Worm (Caenorhabditis elegans) whole organism, L4/young adult: ENCODE results near the gene F53A2.11.

ENCODE experiments used
- W03F9.2 ChIP-seq: fragments of 150-350 bp; optimal IDR thresholded peaks from 2 replicates; lab custom pipeline; 2014; ENCODE audit warnings: missing biosample characterization, missing genetic modification characterization
- dao-5 ChIP-seq: sonication (generic microtip); optimal IDR thresholded peaks from 2 replicates; lab custom pipeline; 2016; ENCODE audit warnings: missing genotype, missing genetic modification characterization, moderate library complexity, missing compliant biosample characterization
- him-1 ChIP-seq: sonication (generic microtip); optimal IDR thresholded peaks from 2 replicates; lab custom pipeline; 2016; ENCODE audit warnings: missing genotype, missing genetic modification reagents, missing genetic modification characterization, missing compliant biosample characterization

F53A2.11 gene

DNA sequence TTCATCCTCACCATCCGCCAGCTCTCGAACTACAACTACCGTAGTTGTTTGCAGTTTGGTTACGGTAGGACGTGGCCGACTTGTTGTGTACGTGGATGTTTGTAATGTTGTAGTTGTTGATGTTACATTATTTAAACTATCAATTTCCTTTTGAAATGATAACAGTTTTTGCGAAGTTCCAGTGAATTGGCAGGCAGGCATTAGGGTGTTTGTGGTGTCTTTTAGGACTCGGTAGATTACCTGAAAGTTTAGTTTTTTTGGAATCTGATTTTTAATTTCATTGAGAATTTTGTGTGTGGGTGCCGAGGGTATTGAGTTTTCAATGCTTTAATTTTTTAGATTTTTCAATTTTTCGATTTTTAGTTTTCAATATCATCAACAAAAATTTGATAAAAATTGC is at the start of gene F53A2.11:
Gene F53A2.11 (minus strand): TSS at position 101 of the 400 bp plus-strand sequence.
- TF ChIP-seq him-1 (tag; lab: Kevin White, UChicago) (no peak), W03F9.2 (tag; lab: Kevin White, UChicago) (no peak)

DNA sequence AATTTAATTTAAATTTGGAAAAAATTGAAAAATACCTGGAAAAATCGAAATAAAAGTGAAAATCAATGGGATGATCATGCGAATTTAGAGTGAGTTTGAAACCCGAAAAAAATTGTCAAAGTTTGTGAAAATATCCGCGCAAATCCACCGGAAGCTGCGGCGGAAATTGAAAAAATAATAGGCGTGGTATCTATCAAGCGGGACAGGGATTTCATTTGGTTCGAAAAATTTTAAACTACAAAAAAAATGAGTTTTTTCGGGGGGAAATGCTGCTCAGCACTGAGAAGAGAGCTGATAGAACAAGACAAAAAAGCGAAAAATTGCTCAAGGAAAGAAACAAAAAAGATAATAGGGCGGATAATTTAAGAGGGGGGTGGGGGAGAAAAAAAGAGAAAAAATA is 48.5 kb upstream of the F53A2.11 start, which contains the start of gene T03F6.9:
Gene T03F6.9 (minus strand): TSS at position 101 of the 400 bp plus-strand sequence.
- no peak for TF ChIP-seq him-1 (tag; lab: Kevin White, UChicago)
- TF ChIP-seq dao-5 (tag; lab: Kevin White, UChicago): no peak
- TF ChIP-seq W03F9.2 (tag; lab: Kevin White, UChicago): no peak

DNA sequence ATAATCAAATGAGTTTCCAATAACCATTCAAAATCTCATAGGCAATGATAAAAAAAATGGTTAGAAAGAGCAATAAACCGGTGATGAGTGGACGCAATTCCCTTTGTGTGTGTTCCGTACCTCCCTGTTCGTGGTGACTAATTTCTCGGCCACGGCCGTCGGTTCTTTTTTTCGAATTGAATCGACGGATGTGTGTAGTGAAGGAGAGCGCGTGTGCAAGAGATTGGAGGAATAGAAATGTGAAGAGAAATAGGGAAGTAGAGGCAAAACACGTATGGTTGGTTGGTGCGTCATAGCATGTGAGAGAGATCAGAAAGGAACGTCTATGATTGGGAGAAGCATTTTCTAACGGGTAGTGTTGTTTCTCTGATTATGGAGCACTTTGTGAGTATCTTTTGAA is 37.4 kb upstream of the F53A2.11 start:
- TF ChIP-seq dao-5 (tag; lab: Kevin White, UChicago): no peak
- TF ChIP-seq him-1 (tag; lab: Kevin White, UChicago): no peak
- peak; percentile 28 for TF ChIP-seq W03F9.2 (tag; lab: Kevin White, UChicago)

DNA sequence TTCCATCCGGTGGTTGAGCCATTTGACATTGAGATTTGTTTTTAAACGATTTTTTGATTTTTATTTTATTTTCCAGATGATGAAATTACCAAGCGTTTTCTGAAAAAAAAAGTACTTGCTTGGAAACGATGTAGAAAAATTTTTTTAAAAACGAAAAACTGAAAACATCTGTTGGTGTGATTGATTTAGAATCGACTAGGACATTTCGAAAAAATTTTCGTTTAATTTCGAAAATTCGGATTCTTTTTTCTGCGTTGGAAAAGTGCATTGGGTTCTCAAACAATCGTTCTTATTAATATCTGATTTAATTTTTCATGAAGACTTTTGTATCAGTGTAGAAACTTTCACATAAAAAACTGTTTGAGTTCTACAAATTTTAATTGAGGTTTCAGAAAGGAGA is 36.8 kb upstream of the F53A2.11 start, which contains the start of gene F53A2.9:
Gene F53A2.9 (minus strand): TSS at position 101 of the 400 bp plus-strand sequence.
- TF ChIP-seq him-1 (tag; lab: Kevin White, UChicago) (no peak), W03F9.2 (tag; lab: Kevin White, UChicago) (no peak), dao-5 (tag; lab: Kevin White, UChicago) (no peak)

DNA sequence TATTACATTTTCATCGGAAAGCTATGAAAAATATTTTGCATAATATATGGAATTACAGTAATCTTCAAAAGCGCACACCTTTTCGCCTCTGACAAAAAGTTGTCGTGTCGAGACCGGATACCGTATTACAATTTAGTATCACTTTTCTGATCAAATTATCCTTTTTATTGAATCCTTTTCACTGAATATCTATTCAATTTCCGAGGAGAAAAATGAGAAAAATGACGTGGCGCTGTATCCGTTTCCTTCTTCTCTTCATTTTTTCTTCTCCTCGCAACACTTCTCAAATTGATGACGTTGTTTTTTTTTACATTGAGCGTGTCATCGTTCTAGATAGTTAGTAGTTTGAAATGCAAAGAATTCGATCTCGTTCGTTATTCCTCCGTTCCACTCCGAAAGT is 28.5 kb upstream of the F53A2.11 start:
- TF ChIP-seq W03F9.2 (tag; lab: Kevin White, UChicago): no peak
- TF ChIP-seq dao-5 (tag; lab: Kevin White, UChicago): no peak
- TF ChIP-seq him-1 (tag; lab: Kevin White, UChicago): no peak

DNA sequence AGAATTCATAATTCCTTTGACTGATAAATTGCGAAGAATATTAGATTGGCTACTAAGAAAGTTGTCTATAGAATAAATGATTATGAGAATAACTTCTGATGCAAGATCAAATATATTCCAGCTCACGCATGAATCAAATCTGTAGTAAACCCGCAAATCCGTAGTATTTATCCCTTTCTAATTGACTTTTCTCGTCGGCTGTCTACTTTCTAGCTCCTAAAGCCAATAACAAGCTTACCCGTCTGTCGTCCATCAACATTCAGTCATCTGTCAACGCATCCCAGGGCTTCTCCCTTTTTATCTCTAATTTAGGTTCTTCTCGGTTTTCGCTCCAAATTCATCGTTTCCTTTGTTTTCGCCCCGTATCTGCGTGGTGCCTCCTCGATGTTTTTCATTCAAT is 26.4 kb upstream of the F53A2.11 start:
- no peak for TF ChIP-seq W03F9.2 (tag; lab: Kevin White, UChicago)
- no peak for TF ChIP-seq dao-5 (tag; lab: Kevin White, UChicago)
- TF ChIP-seq him-1 (tag; lab: Kevin White, UChicago): no peak

DNA sequence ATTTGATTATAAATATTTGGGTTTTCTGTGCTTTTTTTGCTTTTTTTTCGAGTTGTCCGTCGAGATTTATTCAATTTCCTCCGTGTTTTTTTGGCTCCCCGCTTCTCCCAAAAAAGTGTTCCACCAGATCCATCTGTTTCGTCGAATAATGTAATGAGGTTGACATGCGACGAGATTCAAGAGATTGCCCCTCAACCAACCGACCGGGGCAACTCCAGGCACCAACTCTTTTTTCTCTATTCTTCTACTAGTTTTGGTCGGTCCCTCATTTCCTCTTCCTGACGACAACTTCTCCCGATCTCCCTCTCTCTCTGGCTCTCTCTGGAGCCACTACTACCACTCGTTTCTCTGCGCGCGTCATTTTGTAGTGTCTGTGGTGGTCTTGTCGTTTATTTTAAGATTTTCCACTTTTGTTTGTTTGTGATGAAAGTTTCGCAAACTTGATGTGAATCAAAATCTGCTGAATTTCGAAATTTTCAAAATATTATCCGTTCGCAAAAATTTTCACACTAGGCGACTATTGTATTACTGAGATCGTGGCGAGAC is 25.4 kb upstream of the F53A2.11 start:
- TF ChIP-seq W03F9.2 (tag; lab: Kevin White, UChicago): no peak
- no peak for TF ChIP-seq dao-5 (tag; lab: Kevin White, UChicago)
- TF ChIP-seq him-1 (tag; lab: Kevin White, UChicago): no peak

DNA sequence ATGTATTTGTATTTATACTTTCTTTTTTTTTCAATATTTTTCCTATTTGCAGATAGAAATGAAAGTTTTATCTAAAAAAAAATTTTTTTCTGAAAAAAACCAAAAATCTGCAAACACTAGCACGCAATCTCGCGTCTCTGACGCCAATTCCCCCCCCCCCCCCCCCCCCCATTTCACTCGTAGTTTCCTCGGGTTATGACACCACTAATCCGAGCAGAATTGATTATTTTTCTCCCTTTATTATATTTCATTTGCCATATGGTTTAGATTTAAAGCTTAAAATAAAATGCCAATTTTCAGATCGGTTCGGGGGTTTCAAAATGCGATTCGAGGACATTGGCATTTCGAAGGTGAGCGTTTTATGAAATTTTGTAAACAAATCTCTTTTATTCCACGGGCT is 24.3 kb upstream of the F53A2.11 start, which contains the start of gene mtm-6:
Gene mtm-6 (plus strand): TSS at position 301 of the 400 bp plus-strand sequence.
- TF ChIP-seq him-1 (tag; lab: Kevin White, UChicago) (no peak), W03F9.2 (tag; lab: Kevin White, UChicago) (no peak), dao-5 (tag; lab: Kevin White, UChicago) (no peak)

DNA sequence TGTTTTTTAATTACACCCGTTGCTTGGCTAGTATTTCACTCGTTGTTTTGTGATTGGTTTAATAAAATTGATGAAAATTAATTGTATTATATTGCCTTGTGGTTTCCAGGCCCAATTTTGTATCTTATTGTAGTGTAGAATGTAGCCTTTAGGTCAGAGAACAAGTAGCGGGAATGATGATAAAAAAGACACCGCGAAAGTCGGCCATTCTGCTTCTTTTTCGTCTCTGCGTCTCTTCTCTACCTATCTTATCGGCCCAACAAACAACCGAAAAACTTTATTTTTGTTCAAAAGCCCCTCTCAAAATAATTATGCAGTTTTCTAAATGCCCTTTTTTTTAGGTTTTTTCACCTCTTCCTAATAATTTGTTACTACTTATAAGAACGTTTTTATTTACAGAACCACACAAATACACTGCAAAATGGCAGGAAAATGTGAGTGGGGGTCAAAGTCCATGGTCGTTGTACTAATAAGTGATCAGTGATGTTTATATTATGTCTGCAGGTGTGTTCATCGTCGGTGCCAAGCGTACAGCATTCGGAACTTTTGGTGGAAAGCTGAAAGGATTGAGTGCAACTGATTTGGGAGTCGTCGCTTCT is 22.2 kb upstream of the F53A2.11 start, which contains the start of gene acaa-2:
Gene acaa-2 (plus strand): TSS at position 400 of the 599 bp plus-strand sequence.
- TF ChIP-seq dao-5 (tag; lab: Kevin White, UChicago): peak; percentile 27
- peak; percentile 10 for TF ChIP-seq W03F9.2 (tag; lab: Kevin White, UChicago)
- no peak for TF ChIP-seq him-1 (tag; lab: Kevin White, UChicago)

DNA sequence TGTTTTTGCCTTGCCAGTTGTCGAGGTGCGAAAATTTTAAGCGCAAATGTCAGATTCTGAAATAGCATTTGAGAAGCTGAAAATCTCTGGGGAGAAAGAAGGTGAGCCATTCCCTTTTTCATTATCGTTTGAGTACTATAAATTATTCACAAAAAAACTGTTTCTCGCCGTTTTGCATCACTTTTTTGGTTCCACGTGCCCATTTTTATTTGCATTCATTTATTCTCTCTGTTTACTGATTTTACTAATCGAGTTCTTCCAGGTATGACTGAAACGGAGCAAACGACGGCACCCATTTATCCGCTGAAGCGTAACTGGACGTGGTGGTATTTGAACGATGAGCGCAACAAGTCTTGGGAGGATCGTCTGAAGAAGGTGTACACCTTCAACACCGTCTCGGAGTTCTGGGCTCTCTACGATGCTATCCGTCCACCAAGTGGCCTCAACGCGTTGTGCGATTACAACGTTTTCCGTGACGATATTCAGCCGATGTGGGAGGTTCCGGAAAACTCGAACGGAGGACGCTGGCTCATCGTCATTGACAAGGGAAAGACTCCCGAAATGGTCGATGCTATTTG is 21.2 kb upstream of the F53A2.11 start:
- TF ChIP-seq dao-5 (tag; lab: Kevin White, UChicago): no peak
- TF ChIP-seq W03F9.2 (tag; lab: Kevin White, UChicago): no peak
- no peak for TF ChIP-seq him-1 (tag; lab: Kevin White, UChicago)

DNA sequence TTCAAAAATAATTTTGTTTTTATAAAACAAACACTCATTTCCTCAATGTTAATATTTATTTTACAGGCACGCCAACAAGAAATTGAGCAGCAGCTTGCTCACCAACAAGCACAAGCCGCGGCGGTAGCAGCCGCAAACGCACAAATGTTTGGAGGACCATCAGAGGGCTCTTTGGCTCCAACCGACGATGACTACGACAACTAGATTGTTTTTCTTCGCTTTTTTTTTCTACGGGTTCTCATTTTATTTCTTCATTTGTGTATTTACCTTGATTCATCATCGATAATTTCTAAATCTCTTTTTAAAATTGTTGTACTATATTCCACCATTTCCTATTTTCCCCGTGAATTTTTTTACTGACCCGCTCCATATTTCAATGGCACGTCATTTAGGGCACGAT is 20.6 kb upstream of the F53A2.11 start, which contains the start of gene ife-1:
Gene ife-1 (plus strand): TSS at position 301 of the 400 bp plus-strand sequence.
- TF ChIP-seq W03F9.2 (tag; lab: Kevin White, UChicago): no peak
- TF ChIP-seq him-1 (tag; lab: Kevin White, UChicago): no peak
- no peak for TF ChIP-seq dao-5 (tag; lab: Kevin White, UChicago)

DNA sequence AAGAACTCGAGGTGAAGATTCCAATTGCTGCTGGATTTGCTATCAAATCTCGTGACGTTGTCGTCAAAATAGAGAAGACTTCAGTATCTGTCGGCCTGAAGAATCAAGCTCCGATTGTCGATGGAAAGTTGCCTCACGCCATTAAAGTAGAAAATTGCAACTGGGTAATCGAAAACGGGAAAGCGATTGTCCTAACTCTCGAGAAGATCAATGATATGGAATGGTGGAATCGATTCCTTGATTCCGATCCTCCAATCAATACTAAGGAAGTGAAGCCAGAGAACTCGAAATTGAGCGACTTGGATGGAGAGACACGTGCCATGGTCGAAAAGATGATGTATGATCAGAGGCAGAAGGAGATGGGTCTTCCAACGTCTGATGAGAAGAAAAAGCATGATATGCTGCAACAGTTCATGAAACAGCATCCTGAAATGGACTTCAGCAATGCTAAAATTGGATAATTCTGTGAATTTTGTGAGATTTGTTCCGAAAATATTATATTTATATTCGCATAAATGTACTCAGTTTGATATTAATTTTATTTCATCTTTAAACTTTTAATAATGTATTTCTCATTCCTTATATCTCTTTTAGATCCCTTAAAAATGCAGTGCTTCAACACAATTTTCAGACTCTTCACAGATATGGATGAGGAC is 19.7 kb upstream of the F53A2.11 start, which contains the start of gene dro-1:
Gene dro-1 (plus strand): TSS at position 606 of the 656 bp plus-strand sequence.
- TF ChIP-seq W03F9.2 (tag; lab: Kevin White, UChicago) (no peak), him-1 (tag; lab: Kevin White, UChicago) (no peak), dao-5 (tag; lab: Kevin White, UChicago) (no peak)

DNA sequence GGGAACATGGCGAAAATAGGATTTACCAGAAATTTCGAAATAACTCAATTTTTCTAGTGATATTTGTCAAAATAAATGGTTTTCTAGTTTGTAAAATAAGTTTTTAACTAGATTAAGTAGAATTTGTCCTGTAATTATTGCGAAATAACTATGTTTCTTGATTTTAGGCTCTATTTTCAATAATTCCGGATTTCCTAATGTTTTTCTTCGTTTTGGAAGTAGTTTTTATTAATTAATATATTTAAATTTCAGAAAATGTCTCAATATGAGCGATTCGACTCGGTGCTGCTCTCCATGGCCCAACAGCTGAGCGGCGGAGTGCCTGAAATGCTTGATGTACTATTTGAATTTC is 18.8 kb upstream of the F53A2.11 start, which contains the start of gene nud-1:
Gene nud-1 (plus strand): TSS at position 253 of the 352 bp plus-strand sequence.
- no peak for TF ChIP-seq him-1 (tag; lab: Kevin White, UChicago)
- no peak for TF ChIP-seq dao-5 (tag; lab: Kevin White, UChicago)
- no peak for TF ChIP-seq W03F9.2 (tag; lab: Kevin White, UChicago)
